Fruit fly (Drosophila melanogaster) whole organism, wandering third instar larva: ENCODE measurements around the gene ovo.

ENCODE experiments used
- Mio ChIP-seq: sonication (Bioruptor generic); optimal IDR thresholded peaks from 2 replicates; lab custom pipeline; 2016; ENCODE audit warnings: missing biosample characterization, missing genetic modification characterization
- psq ChIP-seq: fragments of 200-800 bp; sonication (Bioruptor generic); optimal IDR thresholded peaks from 3 replicates; lab custom pipeline; 2017; ENCODE audit warnings: missing biosample characterization, mild to moderate bottlenecking, missing genetic modification characterization, moderate library complexity
- sv ChIP-seq: fragments of 200-800 bp; sonication (Bioruptor generic); optimal IDR thresholded peaks from 3 replicates; lab custom pipeline; 2016; ENCODE audit warnings: missing biosample characterization, missing genetic modification characterization
- usp ChIP-seq: fragments of >200 bp; optimal IDR thresholded peaks from 2 replicates; lab custom pipeline; 2017; ENCODE audit warnings: missing biosample characterization, missing genetic modification characterization

- TF ChIP-seq sv (GFP tag; lab: Kevin White, UChicago) (peak; percentile 28), usp (no peak), psq (GFP tag; lab: Kevin White, UChicago) (peak; percentile 43), Mio (GFP tag; lab: Kevin White, UChicago) (no peak)
These were observed 38.1 kb downstream of the ovo start for dm6 chrX:5085964-5086707.
